Worm (Caenorhabditis elegans): ENCODE data around the gene nsy-1.

DNA sequence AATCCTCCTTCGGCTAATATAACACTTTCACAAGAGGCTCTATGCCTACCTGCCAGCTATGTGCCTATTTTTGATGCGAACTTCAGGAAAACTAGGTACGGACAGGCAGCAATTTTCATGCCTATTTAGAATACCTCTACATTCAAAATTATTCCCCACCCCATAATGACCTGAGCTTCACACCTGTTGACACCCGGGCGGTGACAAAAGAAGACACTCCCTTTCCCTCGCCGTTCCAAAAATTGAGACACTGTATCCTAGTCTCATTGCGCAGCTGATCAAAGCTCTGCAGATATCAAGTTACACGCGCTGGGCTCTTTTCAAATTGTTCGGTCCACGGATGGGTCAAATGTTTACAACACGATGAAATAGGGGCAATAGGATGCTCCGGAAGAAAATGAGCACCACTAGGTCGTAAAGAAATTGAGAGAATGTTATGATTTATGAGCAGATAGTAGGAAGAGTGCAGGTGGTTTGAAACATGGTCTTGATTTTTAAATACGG is 48.1 kb upstream of the nsy-1 start:
- TF ChIP-seq efl-3 (GFP tag; optimal IDR thresholded peaks at IDR 0.05) (no peak), C04F5.9 (tag; optimal IDR thresholded peaks at IDR 0.05) (no peak)
